Worm (Caenorhabditis elegans) whole organism, young adult: ENCODE measurements around the gene tif-1A.
A peak's percentile ranks its signal among the peaks of the same experiment; 100 is the strongest.

Experiments
- B0336.3 ChIP-seq: fragments of 200-800 bp; sonication (Bioruptor generic); IDR thresholded peaks from 2 replicates; pipeline ENCODE4 v1.3.6; 2022; ENCODE audit warnings: missing genetic modification characterization, missing compliant biosample characterization
- C06A6.2 ChIP-seq: fragments of 200-800 bp; sonication (Bioruptor generic); conservative IDR thresholded peaks from 2 replicates; pipeline ENCODE4 v1.3.6; 2022; ENCODE audit warnings: missing genetic modification characterization, missing compliant biosample characterization
- F22D6.2 ChIP-seq: sonication (generic microtip); optimal IDR thresholded peaks from 2 replicates; lab custom pipeline; 2016; ENCODE audit warnings: mild to moderate bottlenecking, missing genetic modification characterization, missing compliant biosample characterization
- F49E8.2 ChIP-seq: sonication (generic microtip); optimal IDR thresholded peaks from 3 replicates; lab custom pipeline; 2017; ENCODE audit warnings: missing genetic modification characterization, mild to moderate bottlenecking, missing compliant biosample characterization, antibody characterized with exemption, moderate library complexity; ENCODE audit not compliant: insufficient read depth
- F52B5.7 ChIP-seq: sonication (generic microtip); optimal IDR thresholded peaks from 2 replicates; lab custom pipeline; 2016; ENCODE audit warnings: mild to moderate bottlenecking, missing genetic modification characterization, missing compliant biosample characterization
- F57A8.1 ChIP-seq: fragments of 200-800 bp; sonication (Bioruptor generic); optimal IDR thresholded peaks from 2 replicates; lab custom pipeline; 2018; ENCODE audit warnings: mild to moderate bottlenecking, missing genetic modification characterization, moderate library complexity, missing compliant biosample characterization
- K11D2.4 ChIP-seq: fragments of 200-800 bp; sonication (Bioruptor generic); IDR thresholded peaks from 2 replicates; pipeline ENCODE4 v1.3.6; 2022; ENCODE audit warnings: missing genetic modification reagents, missing genetic modification characterization, missing compliant biosample characterization
- Y53G8AR.9 ChIP-seq: fragments of 200-800 bp; sonication (Bioruptor generic); conservative IDR thresholded peaks from 2 replicates; pipeline ENCODE4 v1.3.6; 2022; ENCODE audit warnings: missing genetic modification reagents, missing genetic modification characterization, missing compliant biosample characterization
- Y95B8A.8 ChIP-seq: fragments of 200-800 bp; sonication (Bioruptor generic); IDR thresholded peaks from 2 replicates; pipeline ENCODE4 v1.3.6; 2022; ENCODE audit warnings: missing genetic modification reagents, missing genetic modification characterization, missing compliant biosample characterization
- akir-1 ChIP-seq: fragments of 200-800 bp; sonication (Bioruptor generic); optimal IDR thresholded peaks from 2 replicates; lab custom pipeline; 2018; ENCODE audit warnings: mild to moderate bottlenecking, missing genetic modification characterization, moderate library complexity, missing compliant biosample characterization
- aptf-3 ChIP-seq: fragments of 200-800 bp; sonication (Bioruptor generic); IDR thresholded peaks from 2 replicates; pipeline ENCODE4 v1.3.6; 2022; ENCODE audit warnings: missing genetic modification characterization, missing compliant biosample characterization
- athp-1 ChIP-seq: sonication (generic microtip); optimal IDR thresholded peaks from 2 replicates; lab custom pipeline; 2017; ENCODE audit warnings: mild to moderate bottlenecking, missing genetic modification characterization, missing compliant biosample characterization
- attf-3 ChIP-seq: fragments of 200-800 bp; sonication (Bioruptor generic); conservative IDR thresholded peaks from 2 replicates; pipeline ENCODE4 v1.3.6; 2022; ENCODE audit warnings: missing genetic modification reagents, missing genetic modification characterization, missing compliant biosample characterization
- bed-1 ChIP-seq: fragments of 200-800 bp; sonication (Bioruptor generic); IDR thresholded peaks from 2 replicates; pipeline ENCODE4 v1.3.6; 2022; ENCODE audit warnings: missing genetic modification reagents, missing genetic modification characterization, missing compliant biosample characterization
- bed-2 ChIP-seq: fragments of 200-800 bp; sonication (Bioruptor generic); IDR thresholded peaks from 2 replicates; pipeline ENCODE4 v1.3.6; 2022; ENCODE audit warnings: missing genetic modification reagents, missing genetic modification characterization, missing compliant biosample characterization
- ceh-100 ChIP-seq: fragments of 200-800 bp; sonication (Bioruptor generic); IDR thresholded peaks from 2 replicates; pipeline ENCODE4 v1.3.6; 2022; ENCODE audit warnings: missing genetic modification reagents, missing genetic modification characterization, missing compliant biosample characterization
- ceh-27 ChIP-seq: fragments of 200-800 bp; sonication (Bioruptor generic); optimal IDR thresholded peaks from 2 replicates; lab custom pipeline; 2018; ENCODE audit warnings: mild to moderate bottlenecking, missing genetic modification characterization, moderate library complexity, missing compliant biosample characterization
- chd-7 ChIP-seq: sonication (generic microtip); optimal IDR thresholded peaks from 2 replicates; lab custom pipeline; 2016; ENCODE audit warnings: mild to moderate bottlenecking, missing genetic modification characterization, moderate library complexity, missing compliant biosample characterization
- die-1 ChIP-seq: sonication (generic microtip); optimal IDR thresholded peaks from 2 replicates; lab custom pipeline; 2016; ENCODE audit warnings: missing genotype, mild to moderate bottlenecking, missing genetic modification characterization, missing compliant biosample characterization
- dpl-1 ChIP-seq: fragments of 150-350 bp; optimal IDR thresholded peaks from 2 replicates; lab custom pipeline; 2014; ENCODE audit warnings: missing biosample characterization, missing genetic modification reagents, missing genetic modification characterization
- efl-1 ChIP-seq: fragments of 150-350 bp; optimal IDR thresholded peaks from 2 replicates; lab custom pipeline; 2014; ENCODE audit warnings: missing biosample characterization, missing genetic modification reagents, missing genetic modification characterization
- egrh-3 ChIP-seq: fragments of 200-800 bp; sonication (Bioruptor generic); IDR thresholded peaks from 2 replicates; pipeline ENCODE4 v1.3.6; 2022; ENCODE audit warnings: missing genetic modification reagents, missing genetic modification characterization, missing compliant biosample characterization
- ekl-4 ChIP-seq: fragments of 200-800 bp; sonication (Bioruptor generic); IDR thresholded peaks from 2 replicates; pipeline ENCODE4 v1.3.6; 2022; ENCODE audit warnings: missing genetic modification reagents, missing genetic modification characterization, missing compliant biosample characterization
- fkh-3 ChIP-seq: sonication (generic microtip); optimal IDR thresholded peaks from 2 replicates; lab custom pipeline; 2016; ENCODE audit warnings: mild to moderate bottlenecking, missing genetic modification characterization, missing compliant biosample characterization
- let-607 ChIP-seq, 2 experiments: fragments of 200-800 bp in 1 of 2; sonication (Bioruptor generic) in 1 of 2; sonication (generic microtip) in 1 of 2; optimal IDR thresholded peaks; 2 replicates each; lab custom pipeline; 2016 to 2018; ENCODE audit warnings: mild to moderate bottlenecking in 2 of 2, missing compliant biosample characterization in 2 of 2, missing genetic modification characterization in 2 of 2, moderate library complexity in 2 of 2, missing genotype in 1 of 2
- lin-26 ChIP-seq: fragments of 200-800 bp; sonication (Bioruptor generic); IDR thresholded peaks from 2 replicates; pipeline ENCODE4 v1.3.6; 2022; ENCODE audit warnings: missing genetic modification reagents, missing genetic modification characterization, missing compliant biosample characterization
- lin-35 ChIP-seq, 3 experiments: fragments of 150-350 bp in 2 of 3; sonication (generic microtip) in 1 of 3; optimal IDR thresholded peaks; 2 replicates each; lab custom pipeline; 2014 to 2018; ENCODE audit warnings: missing biosample characterization in 3 of 3, missing genetic modification characterization in 3 of 3, missing genetic modification reagents in 3 of 3
- madf-10 ChIP-seq: sonication (generic microtip); optimal IDR thresholded peaks from 2 replicates; lab custom pipeline; 2016; ENCODE audit warnings: mild to moderate bottlenecking, missing genetic modification characterization, missing compliant biosample characterization
- madf-3 ChIP-seq: fragments of 200-800 bp; sonication (Bioruptor generic); IDR thresholded peaks from 2 replicates; pipeline ENCODE4 v1.3.6; 2022; ENCODE audit warnings: missing genetic modification reagents, missing genetic modification characterization, missing compliant biosample characterization
- mcd-1 ChIP-seq: fragments of 200-800 bp; sonication (Bioruptor generic); IDR thresholded peaks from 2 replicates; pipeline ENCODE4 v1.3.6; 2022; ENCODE audit warnings: missing genetic modification reagents, missing genetic modification characterization, missing compliant biosample characterization
- nhr-120 ChIP-seq: fragments of 200-800 bp; sonication (Bioruptor generic); IDR thresholded peaks from 2 replicates; pipeline ENCODE4 v1.3.6; 2022; ENCODE audit warnings: missing genetic modification characterization, missing compliant biosample characterization
- nhr-179 ChIP-seq: sonication (generic microtip); optimal IDR thresholded peaks from 2 replicates; lab custom pipeline; 2016; ENCODE audit warnings: mild to moderate bottlenecking, missing genetic modification characterization, missing compliant biosample characterization
- nhr-90 ChIP-seq: sonication (generic microtip); optimal IDR thresholded peaks from 2 replicates; lab custom pipeline; 2016; ENCODE audit warnings: missing genotype, mild to moderate bottlenecking, missing genetic modification characterization, missing compliant biosample characterization
- pbrm-1 ChIP-seq: fragments of 200-800 bp; sonication (Bioruptor generic); IDR thresholded peaks from 2 replicates; pipeline ENCODE4 v1.3.6; 2022; ENCODE audit warnings: missing genetic modification reagents, missing genetic modification characterization, missing compliant biosample characterization
- rcor-1 ChIP-seq: fragments of 200-800 bp; sonication (Bioruptor generic); IDR thresholded peaks from 2 replicates; pipeline ENCODE4 v1.3.6; 2022; ENCODE audit warnings: missing genetic modification reagents, missing genetic modification characterization, missing compliant biosample characterization
- repo-1 ChIP-seq: sonication (generic microtip); optimal IDR thresholded peaks from 2 replicates; lab custom pipeline; 2017; ENCODE audit warnings: mild to moderate bottlenecking, missing genetic modification characterization, missing compliant biosample characterization
- rpc-1 ChIP-seq, 2 experiments: fragments of 150-350 bp in 1 of 2; sonication (generic microtip) in 1 of 2; optimal IDR thresholded peaks; 2 replicates each; lab custom pipeline; 2014 to 2018; ENCODE audit warnings: missing biosample characterization in 1 of 2, missing genetic modification characterization in 1 of 2, missing genetic modification reagents in 1 of 2, missing genotype in 1 of 2
- snpc-3.4 ChIP-seq: sonication (generic microtip); optimal IDR thresholded peaks from 2 replicates; lab custom pipeline; 2017; ENCODE audit warnings: missing genetic modification characterization, mild to moderate bottlenecking, missing compliant biosample characterization, antibody characterized with exemption, moderate library complexity, missing genotype, missing genetic modification reagents
- somi-1 ChIP-seq: fragments of 200-800 bp; sonication (Bioruptor generic); optimal IDR thresholded peaks from 2 replicates; lab custom pipeline; 2018; ENCODE audit warnings: mild to moderate bottlenecking, missing genetic modification characterization, missing compliant biosample characterization
- tbp1 ChIP-seq: fragments of 200-800 bp; sonication (Bioruptor generic); optimal IDR thresholded peaks from 2 replicates; lab custom pipeline; 2018; ENCODE audit warnings: mild to moderate bottlenecking, missing genetic modification characterization, missing compliant biosample characterization
- unc-62 ChIP-seq: fragments of 150-350 bp; optimal IDR thresholded peaks from 2 replicates; lab custom pipeline; 2014; ENCODE audit warnings: missing biosample characterization, missing genetic modification reagents, missing genetic modification characterization
- xnd-1 ChIP-seq: sonication (generic microtip); optimal IDR thresholded peaks from 2 replicates; lab custom pipeline; 2016; ENCODE audit warnings: missing genotype, missing genetic modification reagents, missing genetic modification characterization, missing compliant biosample characterization
- zim-3 ChIP-seq: sonication (generic microtip); optimal IDR thresholded peaks from 2 replicates; lab custom pipeline; 2017; ENCODE audit warnings: mild to moderate bottlenecking, missing genetic modification characterization, moderate library complexity, missing compliant biosample characterization
- ztf-18 ChIP-seq: sonication (generic microtip); optimal IDR thresholded peaks from 2 replicates; lab custom pipeline; 2016; ENCODE audit warnings: missing genotype, mild to moderate bottlenecking, missing genetic modification characterization, missing compliant biosample characterization

Gene tif-1A

DNA sequence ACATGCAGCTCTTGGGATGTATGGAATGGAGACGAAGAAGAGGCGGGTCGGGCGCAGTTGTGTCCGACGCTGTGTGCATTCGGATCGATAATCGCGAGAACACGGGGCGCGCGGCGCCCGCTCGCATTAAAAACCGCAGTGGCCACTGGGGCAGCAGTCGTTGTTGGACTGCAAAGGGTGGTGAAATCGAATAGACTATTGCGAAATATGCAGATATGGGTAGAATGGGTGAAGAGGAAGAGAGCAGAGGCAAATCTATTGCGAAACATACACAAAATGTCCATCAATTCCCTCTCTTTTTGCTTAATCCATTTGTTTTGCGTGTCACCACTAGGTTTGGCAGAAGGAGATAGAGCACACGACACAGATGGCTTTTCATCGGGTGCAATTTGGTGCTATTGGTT lies 14.2 kb upstream of the tif-1A start (continued):
- TF ChIP-seq K11D2.4 (GFP tag; lab: Robert Waterston, UW) (0 out of 2 replicates have a peak, but pooled peaks have one; percentile 42), F49E8.2 (tag; lab: Kevin White, UChicago) (no peak), nhr-120 (GFP tag; lab: Robert Waterston, UW) (no peak), chd-7 (tag; lab: Kevin White, UChicago) (no peak), akir-1 (GFP tag; lab: Kevin White, UChicago) (no peak), athp-1 (tag; lab: Kevin White, UChicago) (peak; percentile 2), ceh-27 (peak; percentile 64), C06A6.2 (GFP tag; lab: Robert Waterston, UW) (peak; percentile 40; the same call in 1 of the 2 replicates), let-607 (tag; optimal IDR thresholded peaks at IDR 0.05; lab: Kevin White, UChicago) (peak; percentile 13 to 21), Y95B8A.8 (peak; percentile 48; the same call in 1 of the 2 replicates), lin-35 (GFP tag; optimal IDR thresholded peaks at IDR 0.05; lab: Kevin White, UChicago) (peak in 1 of 3 experiments; percentile 55), repo-1 (tag; lab: Kevin White, UChicago) (peak; percentile 8), madf-10 (tag; lab: Kevin White, UChicago) (peak; percentile 78), efl-1 (no peak), unc-62 (peak; percentile 76), nhr-90 (tag; lab: Kevin White, UChicago) (peak; percentile 7), ztf-18 (tag; lab: Kevin White, UChicago) (peak; percentile 31), pbrm-1 (GFP tag; lab: Robert Waterston, UW) (peak; percentile 53; the same call in 1 of the 2 replicates), somi-1 (peak; percentile 43), die-1 (tag; lab: Kevin White, UChicago) (no peak)

DNA sequence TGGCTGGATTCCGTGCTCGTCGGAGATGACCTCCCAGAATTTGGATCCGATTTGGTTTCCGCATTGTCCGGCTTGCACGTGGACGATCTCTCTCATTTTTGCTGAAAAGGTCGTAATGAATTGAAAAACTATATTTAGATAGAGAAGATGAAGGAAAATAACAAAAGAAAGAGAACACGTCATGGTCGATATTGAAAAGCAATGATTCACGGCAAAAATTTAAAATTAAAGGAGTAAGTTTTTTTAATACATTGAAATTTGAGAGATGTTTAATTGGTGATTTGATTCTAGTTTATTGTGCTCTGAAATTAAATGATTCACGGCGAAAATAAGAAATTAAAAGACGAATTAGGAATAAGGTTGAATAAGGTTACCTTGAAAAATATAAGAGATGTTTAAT lies 13.6 kb upstream of the tif-1A start, which contains the start of gene tbb-2:
Gene tbb-2 (minus strand): TSS at position 101 of the 400 bp plus-strand sequence.
- TF ChIP-seq nhr-179 (tag; lab: Kevin White, UChicago) (no peak), Y53G8AR.9 (GFP tag; lab: Robert Waterston, UW) (no peak), fkh-3 (tag; lab: Kevin White, UChicago) (no peak), B0336.3 (GFP tag; lab: Robert Waterston, UW) (no peak), madf-3 (GFP tag; lab: Robert Waterston, UW) (0 out of 2 replicates have a peak, but pooled peaks have one; percentile 14)

DNA sequence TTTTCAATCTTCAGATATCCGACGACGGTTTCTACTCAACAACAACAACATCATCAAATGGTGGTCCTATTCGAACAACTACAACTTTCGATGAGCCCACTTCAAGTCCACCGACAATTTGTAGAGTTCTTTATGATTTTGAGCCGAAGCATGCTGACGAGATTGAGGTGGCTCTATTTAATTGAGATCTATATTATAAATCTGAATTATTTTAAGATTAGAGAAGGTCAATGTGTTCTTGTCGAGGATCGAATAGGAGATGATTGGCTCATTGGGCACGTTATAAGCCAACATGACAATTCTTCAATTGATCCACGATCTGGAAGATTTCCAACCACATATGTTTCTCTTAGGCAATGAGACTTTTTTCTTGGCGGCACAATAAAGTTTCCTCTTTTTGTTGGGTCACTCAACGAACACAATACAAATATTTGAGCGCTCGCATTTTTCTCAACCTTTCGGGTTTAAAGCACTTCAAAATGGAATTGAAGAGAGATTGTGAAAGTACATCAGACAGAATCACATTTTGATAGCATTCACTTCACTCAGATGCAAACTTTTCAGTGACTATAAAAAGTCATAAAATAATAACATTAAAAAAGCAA lies 11.6 kb upstream of the tif-1A start:
- TF ChIP-seq egrh-3 (GFP tag; lab: Robert Waterston, UW) (no peak), tbp1 (GFP tag; lab: Kevin White, UChicago) (peak; percentile 44), F22D6.2 (tag; lab: Kevin White, UChicago) (no peak), ceh-100 (no peak; the same call in none of the 2 replicates), aptf-3 (GFP tag; lab: Robert Waterston, UW) (no peak), F49E8.2 (tag; lab: Kevin White, UChicago) (peak; percentile 93), dpl-1 (GFP tag; lab: Kevin White, UChicago) (peak; percentile 30), lin-26 (GFP tag; lab: Robert Waterston, UW) (peak; percentile 81), rcor-1 (peak; percentile 53), rpc-1 (optimal IDR thresholded peaks at IDR 0.05; lab: Kevin White, UChicago) (no peak), rpc-1 (tag; optimal IDR thresholded peaks at IDR 0.05; lab: Kevin White, UChicago) (peak; percentile 2), madf-3 (GFP tag; lab: Robert Waterston, UW) (peak; percentile 84), xnd-1 (tag; lab: Kevin White, UChicago) (peak; percentile 49), F52B5.7 (tag; lab: Kevin White, UChicago) (peak; percentile 64), attf-3 (no peak; the same call in 1 of the 2 replicates), snpc-3.4 (tag; lab: Kevin White, UChicago) (peak; percentile 42), F57A8.1 (GFP tag; lab: Kevin White, UChicago) (no peak), nhr-120 (GFP tag; lab: Robert Waterston, UW) (no peak), mcd-1 (GFP tag; lab: Robert Waterston, UW) (0 out of 2 replicates have a peak, but pooled peaks have one; percentile 9), bed-2 (no peak), bed-1 (0 out of 2 replicates have a peak, but pooled peaks have one; percentile 63), efl-1 (peak; percentile 75), zim-3 (tag; lab: Kevin White, UChicago) (no peak), ekl-4 (GFP tag; lab: Robert Waterston, UW) (peak; percentile 84), B0336.3 (GFP tag; lab: Robert Waterston, UW) (peak; percentile 93)
